Fruit fly (Drosophila melanogaster): ENCODE data around the gene by.

Gene by

DNA sequence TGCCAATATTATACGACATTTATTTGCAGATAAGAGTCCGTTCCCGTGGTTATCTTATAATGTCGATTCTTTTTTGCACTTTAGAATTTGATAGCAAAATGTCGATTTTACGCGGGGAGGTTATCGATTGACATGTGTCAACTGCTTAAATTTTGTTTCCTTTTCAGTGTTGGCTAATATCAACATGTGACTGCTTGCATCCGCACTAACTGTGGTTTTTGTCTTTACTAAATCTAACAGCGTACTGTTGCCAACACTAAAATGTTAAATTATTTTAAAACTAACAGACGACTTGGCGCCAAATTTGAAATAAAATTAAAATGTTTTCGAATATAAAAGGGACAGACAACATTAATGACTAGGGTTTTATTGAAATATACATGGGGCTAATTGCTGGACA, 36.1 kb downstream of the by start (continued):
- TF ChIP-seq CG13287 (GFP tag; IDR thresholded peaks at IDR 0.05; ENCODE audit: partially characterized antibody) (peak; percentile 81), CG6272 (GFP tag; IDR thresholded peaks at IDR 0.05) (peak; percentile 70), lmd (GFP tag; IDR thresholded peaks at IDR 0.05) (peak; percentile 61; the same call in 1 of the 2 replicates), ham (GFP tag; IDR thresholded peaks at IDR 0.05) (no peak; the same call in 1 of the 2 replicates), Elba2 (GFP tag; optimal IDR thresholded peaks at IDR 0.05) (peak; percentile 4), CG7372 (GFP tag; IDR thresholded peaks at IDR 0.05) (0 out of 2 replicates have a peak, but pooled peaks have one; percentile 35), CG8765 (GFP tag; IDR thresholded peaks at IDR 0.05) (peak; percentile 23; the same call in 1 of the 2 replicates), CG3065 (GFP tag; optimal IDR thresholded peaks at IDR 0.05) (peak; percentile 18), CG17186 (GFP tag; optimal IDR thresholded peaks at IDR 0.05) (peak; percentile 35), CG4854 (GFP tag; optimal IDR thresholded peaks at IDR 0.05) (peak; percentile 89), Atf6 (GFP tag; IDR thresholded peaks at IDR 0.05) (0 out of 2 replicates have a peak, but pooled peaks have one; percentile 30), Vsx1 (GFP tag; optimal IDR thresholded peaks at IDR 0.05) (peak; percentile 36), BtbVII (GFP tag; optimal IDR thresholded peaks at IDR 0.05) (peak; percentile 38), CG12236 (GFP tag; optimal IDR thresholded peaks at IDR 0.05) (peak; percentile 12), CG9797 (GFP tag; optimal IDR thresholded peaks at IDR 0.05) (peak; percentile 1), ci (GFP tag; IDR thresholded peaks at IDR 0.05) (peak; percentile 85), sob (GFP tag; IDR thresholded peaks at IDR 0.05) (peak; percentile 85), CG9817 (tag; optimal IDR thresholded peaks at IDR 0.05) (peak; percentile 91), sens (GFP tag) (peak; percentile 93), CG14710 (tag; optimal IDR thresholded peaks at IDR 0.05) (peak; percentile 86), Xbp1 (GFP tag; optimal IDR thresholded peaks at IDR 0.05) (peak; percentile 78), exex (tag; optimal IDR thresholded peaks at IDR 0.05) (peak; percentile 40), amos (GFP tag; IDR thresholded peaks at IDR 0.05; ENCODE audit: partially characterized antibody) (peak; percentile 66; the same call in 1 of the 2 replicates), CG17802 (tag; optimal IDR thresholded peaks at IDR 0.05) (peak; percentile 52), Hmx (GFP tag; optimal IDR thresholded peaks at IDR 0.05) (peak; percentile 5), HHEX (GFP tag; optimal IDR thresholded peaks at IDR 0.05) (peak; percentile 70), CG30403 (GFP tag; optimal IDR thresholded peaks at IDR 0.05) (peak; percentile 80), CG31388 (GFP tag; optimal IDR thresholded peaks at IDR 0.05) (no peak), ewg (GFP tag; optimal IDR thresholded peaks at IDR 0.05) (peak; percentile 51), chinmo (GFP tag; IDR thresholded peaks at IDR 0.05; ENCODE audit: partially characterized antibody) (peak; percentile 54; the same call in 2 of the 4 replicates), sna (GFP tag; IDR thresholded peaks at IDR 0.05; ENCODE audit: partially characterized antibody) (peak; percentile 70), dpn (GFP tag; optimal IDR thresholded peaks at IDR 0.05) (peak; percentile 81 to 89), CG10654 (GFP tag; optimal IDR thresholded peaks at IDR 0.05) (peak; percentile 50), Rfx (GFP tag; IDR thresholded peaks at IDR 0.05) (peak; percentile 91), CG12391 (tag; optimal IDR thresholded peaks at IDR 0.05) (peak; percentile 67), Blimp-1 (GFP tag; optimal IDR thresholded peaks at IDR 0.05) (peak; percentile 22), CG6254 (GFP tag; optimal IDR thresholded peaks at IDR 0.05) (no peak), Med (GFP tag) (peak; percentile 99), insv (GFP tag; optimal IDR thresholded peaks at IDR 0.05) (peak in 1 of 2 experiments; percentile 70), pzg (GFP tag; optimal IDR thresholded peaks at IDR 0.05) (peak; percentile 99), E2f1 (GFP tag; IDR thresholded peaks at IDR 0.05) (peak; percentile 40; the same call in 1 of the 2 replicates), knrl (GFP tag; IDR thresholded peaks at IDR 0.05; ENCODE audit: partially characterized antibody) (peak; percentile 69; the same call in 1 of the 3 replicates), Usf (GFP tag; optimal IDR thresholded peaks at IDR 0.05) (peak; percentile 46), CG8388 (GFP tag; optimal IDR thresholded peaks at IDR 0.05) (no peak), crp (GFP tag; optimal IDR thresholded peaks at IDR 0.05) (peak in 1 of 2 experiments; percentile 3), CG12744 (GFP tag; optimal IDR thresholded peaks at IDR 0.05) (peak; percentile 76), ro (GFP tag; IDR thresholded peaks at IDR 0.05) (no peak), sd (tag; optimal IDR thresholded peaks at IDR 0.05) (peak; percentile 47), repo (GFP tag; optimal IDR thresholded peaks at IDR 0.05) (peak; percentile 38)
